Worm (Caenorhabditis elegans): ENCODE results near the gene C23G10.1.

The C23G10.1 gene

DNA sequence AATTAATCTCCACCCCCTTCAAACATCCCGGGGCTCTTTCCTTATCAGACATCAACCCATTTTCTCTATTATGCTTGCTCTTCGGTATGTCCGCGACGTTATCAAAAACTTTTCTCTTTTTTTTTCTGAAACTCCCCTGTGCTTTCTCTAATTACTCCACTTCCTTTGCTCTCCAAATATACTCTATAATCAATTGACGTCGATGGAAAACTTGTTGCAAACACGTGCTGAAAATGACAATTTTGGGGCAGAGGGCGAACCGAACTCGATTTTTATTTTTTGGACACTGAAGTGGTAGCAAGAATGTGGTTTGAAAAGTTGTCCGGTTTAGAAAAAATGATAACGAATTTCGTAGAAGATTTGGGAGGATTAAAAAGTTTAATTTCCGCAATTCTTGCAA, 30.0 kb upstream of the C23G10.1 start:
- TF ChIP-seq daf-16 (GFP tag; optimal IDR thresholded peaks at IDR 0.05) (peak in 1 of 2 experiments; percentile 29), daf-16 (tag; optimal IDR thresholded peaks at IDR 0.05) (peak; percentile 56), mdl-1 (tag; optimal IDR thresholded peaks at IDR 0.05) (peak in 1 of 2 experiments; percentile 78), nhr-48 (tag; optimal IDR thresholded peaks at IDR 0.05) (peak; percentile 82), daf-8 (GFP tag; IDR thresholded peaks at IDR 0.05) (no peak), php-3 (GFP tag; IDR thresholded peaks at IDR 0.05) (0 out of 2 replicates have a peak, but pooled peaks have one; percentile 13), nhr-28 (tag; optimal IDR thresholded peaks at IDR 0.05) (peak; percentile 76), unc-62 (GFP tag; optimal IDR thresholded peaks at IDR 0.05 in 1 of 2) (peak in 1 of 2 experiments; percentile 37), unc-62 (tag; optimal IDR thresholded peaks at IDR 0.05) (no peak), nhr-77 (tag; optimal IDR thresholded peaks at IDR 0.05) (peak; percentile 82), hlh-11 (tag; optimal IDR thresholded peaks at IDR 0.05) (peak; percentile 84), egl-27 (tag; optimal IDR thresholded peaks at IDR 0.05) (no peak), tra-1 (GFP tag; IDR thresholded peaks at IDR 0.05) (peak; percentile 73; the same call in 1 of the 2 replicates), fos-1 (tag; optimal IDR thresholded peaks at IDR 0.05) (peak; percentile 50), lin-1 (GFP tag; IDR thresholded peaks at IDR 0.05) (peak; percentile 79; the same call in 1 of the 2 replicates), mdt-29 (GFP tag; IDR thresholded peaks at IDR 0.05) (no peak), pqm-1 (tag; optimal IDR thresholded peaks at IDR 0.05) (peak; percentile 92), mxl-3 (GFP tag; optimal IDR thresholded peaks at IDR 0.05) (peak; percentile 77), ZK546.5 (tag; optimal IDR thresholded peaks at IDR 0.05) (no peak), Y105C5A.15 (GFP tag; IDR thresholded peaks at IDR 0.05) (no peak), dmd-6 (GFP tag; IDR thresholded peaks at IDR 0.05) (peak; percentile 94), nhr-102 (tag; optimal IDR thresholded peaks at IDR 0.05) (peak; percentile 4), hlh-30 (tag; optimal IDR thresholded peaks at IDR 0.05; ENCODE audit: insufficient read depth) (peak; percentile 18), dve-1 (tag; optimal IDR thresholded peaks at IDR 0.05; ENCODE audit: insufficient read depth) (peak; percentile 70)

DNA sequence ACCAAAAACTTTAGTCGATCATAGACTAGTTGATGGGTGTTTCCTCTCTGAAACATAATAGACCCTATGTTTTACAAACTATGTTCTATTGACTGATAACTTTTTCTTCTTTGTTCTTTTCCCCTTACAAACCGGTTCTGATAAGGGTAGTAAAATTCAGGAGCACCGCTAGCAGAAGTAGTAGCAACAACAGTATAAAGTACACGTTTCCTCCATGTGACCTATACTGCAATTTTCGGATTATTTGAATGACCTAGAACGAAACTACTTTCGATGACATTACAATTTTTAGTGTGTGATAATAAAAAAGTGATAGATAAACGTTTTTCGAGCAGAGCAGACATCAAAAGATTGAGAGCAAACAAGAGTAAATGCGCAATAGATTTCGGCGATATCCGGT, 28.8 kb upstream of the C23G10.1 start:
- TF ChIP-seq mxl-3 (GFP tag; optimal IDR thresholded peaks at IDR 0.05): peak; percentile 4
- TF ChIP-seq spr-1 (tag; optimal IDR thresholded peaks at IDR 0.05): no peak
- TF ChIP-seq mdl-1 (tag; optimal IDR thresholded peaks at IDR 0.05): peak in 1 of 2 experiments; percentile 64
- no peak for TF ChIP-seq madf-5 (GFP tag; IDR thresholded peaks at IDR 0.05)
- no peak for TF ChIP-seq zag-1 (tag; optimal IDR thresholded peaks at IDR 0.05)
- peak; percentile 78 for TF ChIP-seq dmd-6 (GFP tag; IDR thresholded peaks at IDR 0.05)
- TF ChIP-seq daf-16 (GFP tag; optimal IDR thresholded peaks at IDR 0.05): no peak
- peak; percentile 72 for TF ChIP-seq daf-16 (tag; optimal IDR thresholded peaks at IDR 0.05)
- peak; percentile 35 for TF ChIP-seq nhr-48 (tag; optimal IDR thresholded peaks at IDR 0.05)
- TF ChIP-seq snpc-4 (tag; optimal IDR thresholded peaks at IDR 0.05): no peak
- TF ChIP-seq Y75B8A.6 (GFP tag; IDR thresholded peaks at IDR 0.05): no peak
- no peak for TF ChIP-seq ceh-20 (GFP tag; IDR thresholded peaks at IDR 0.05)
- TF ChIP-seq lir-3 (tag; optimal IDR thresholded peaks at IDR 0.05): no peak
- TF ChIP-seq ceh-44 (GFP tag; IDR thresholded peaks at IDR 0.05): no peak
- peak; percentile 5 for TF ChIP-seq hlh-30 (tag; optimal IDR thresholded peaks at IDR 0.05; ENCODE audit: insufficient read depth)
- TF ChIP-seq tag-97 (GFP tag; IDR thresholded peaks at IDR 0.05): no peak
- TF ChIP-seq nhr-102 (tag; optimal IDR thresholded peaks at IDR 0.05): no peak
- TF ChIP-seq F37D6.2 (tag; optimal IDR thresholded peaks at IDR 0.05): no peak
- TF ChIP-seq dve-1 (tag; optimal IDR thresholded peaks at IDR 0.05; ENCODE audit: insufficient read depth): peak; percentile 89
- TF ChIP-seq zfp-3 (GFP tag; conservative IDR thresholded peaks at IDR 0.05): no peak
- TF ChIP-seq F26F4.8 (GFP tag; conservative IDR thresholded peaks at IDR 0.05): no peak
- no peak for TF ChIP-seq zfp-2 (tag; optimal IDR thresholded peaks at IDR 0.05)
- no peak for TF ChIP-seq unc-62 (GFP tag; optimal IDR thresholded peaks at IDR 0.05 in 1 of 2)
- TF ChIP-seq unc-62 (tag; optimal IDR thresholded peaks at IDR 0.05): no peak
- no peak for TF ChIP-seq dmd-8 (GFP tag; IDR thresholded peaks at IDR 0.05)
- TF ChIP-seq ama-1 (optimal IDR thresholded peaks at IDR 0.05): no peak
- TF ChIP-seq nhr-10 (tag; optimal IDR thresholded peaks at IDR 0.05): no peak
- TF ChIP-seq zip-2 (tag; optimal IDR thresholded peaks at IDR 0.05): no peak
- TF ChIP-seq nhr-28 (tag; optimal IDR thresholded peaks at IDR 0.05): peak; percentile 56
- TF ChIP-seq aly-2 (tag; optimal IDR thresholded peaks at IDR 0.05): no peak
- peak; percentile 82 for TF ChIP-seq php-3 (GFP tag; IDR thresholded peaks at IDR 0.05)
- TF ChIP-seq nhr-42 (GFP tag; IDR thresholded peaks at IDR 0.05): no peak
- TF ChIP-seq lin-1 (GFP tag; IDR thresholded peaks at IDR 0.05): peak; percentile 48; the same call in 1 of the 2 replicates
- TF ChIP-seq hlh-11 (tag; optimal IDR thresholded peaks at IDR 0.05): peak; percentile 78
- no peak for TF ChIP-seq vab-7 (GFP tag; IDR thresholded peaks at IDR 0.05)
- 0 out of 2 replicates have a peak, but pooled peaks have one; percentile 20 for TF ChIP-seq tra-1 (GFP tag; IDR thresholded peaks at IDR 0.05)
- TF ChIP-seq T20F7.1 (GFP tag; optimal IDR thresholded peaks at IDR 0.05): no peak
- no peak for TF ChIP-seq dmd-9 (GFP tag; IDR thresholded peaks at IDR 0.05)
- TF ChIP-seq pqm-1 (tag; optimal IDR thresholded peaks at IDR 0.05): peak; percentile 67
- no peak for TF ChIP-seq set-16 (GFP tag; IDR thresholded peaks at IDR 0.05)
- TF ChIP-seq F10B5.3 (tag; optimal IDR thresholded peaks at IDR 0.05): no peak
- TF ChIP-seq nhr-77 (tag; optimal IDR thresholded peaks at IDR 0.05): peak; percentile 20

Data from whole organism, L4 larva.